Worm (Caenorhabditis elegans): ENCODE results near the gene nlp-69.

The nlp-69 gene

DNA sequence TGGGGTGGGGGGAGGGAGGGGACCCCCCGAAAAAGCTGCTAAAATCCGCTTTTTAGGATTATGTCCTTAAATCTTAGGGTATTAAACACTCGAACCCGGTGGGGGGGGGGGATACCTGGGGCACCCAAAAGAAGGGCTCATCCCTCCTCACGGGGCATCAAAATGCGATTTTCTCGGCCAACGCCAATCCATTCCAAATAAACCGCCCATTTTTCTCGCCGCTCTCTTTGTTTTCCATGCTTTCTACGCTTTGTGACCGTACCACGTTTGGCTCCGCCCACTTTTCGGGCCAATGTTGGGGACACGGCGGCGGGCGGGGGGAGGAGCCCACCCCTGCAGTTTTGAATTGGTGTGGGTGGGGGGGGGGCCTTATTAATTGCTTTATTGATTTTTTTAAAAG is 33.3 kb downstream of the nlp-69 start:
- TF ChIP-seq mdl-1 (tag; optimal IDR thresholded peaks at IDR 0.05) (no peak), ama-1 (optimal IDR thresholded peaks at IDR 0.05) (no peak), nfya-1 (tag; optimal IDR thresholded peaks at IDR 0.05; ENCODE audit: insufficient read depth) (peak; percentile 84)

DNA sequence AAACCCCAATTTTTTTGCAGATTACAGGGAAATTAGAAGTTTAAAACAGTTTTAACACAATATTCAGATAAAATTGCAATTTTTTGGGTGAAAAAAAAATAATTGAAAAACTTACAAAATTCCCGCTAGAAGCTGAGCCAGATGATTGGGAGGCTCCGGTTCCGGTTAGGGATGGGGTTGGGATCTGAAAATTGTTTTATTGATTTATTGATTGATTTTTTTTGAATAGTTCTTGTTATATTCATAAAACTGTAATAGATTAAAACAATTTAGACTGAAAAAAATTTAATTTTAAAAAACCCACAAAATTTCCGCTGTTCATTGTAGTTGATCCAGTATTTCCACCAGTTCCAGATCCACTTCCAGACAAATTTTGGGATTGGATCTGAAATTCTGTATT is 35.4 kb downstream of the nlp-69 start:
- TF ChIP-seq ceh-28 (tag; optimal IDR thresholded peaks at IDR 0.05) (peak; percentile 54), nhr-28 (tag; optimal IDR thresholded peaks at IDR 0.05) (no peak), nhr-12 (tag; optimal IDR thresholded peaks at IDR 0.05) (no peak)

DNA sequence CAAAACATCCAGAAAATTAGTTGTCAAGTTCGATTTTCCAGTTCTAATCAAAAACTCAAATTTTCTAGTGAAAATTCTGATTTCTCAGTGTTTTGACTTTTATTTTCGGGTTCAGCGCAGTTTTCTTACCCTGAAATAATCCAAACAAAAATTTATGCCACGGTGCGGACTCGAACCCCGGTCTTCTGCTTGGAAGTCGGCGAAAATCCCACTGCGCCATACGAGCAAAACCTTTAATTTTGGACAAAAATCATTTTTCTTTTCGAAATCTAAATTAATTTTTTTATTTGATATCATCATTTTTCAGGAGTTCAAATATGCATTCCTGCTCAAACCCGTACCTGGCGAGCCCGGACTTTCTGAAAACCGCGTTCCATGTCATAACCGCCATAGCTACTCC is 45.7 kb downstream of the nlp-69 start, which contains the start of gene srh-233:
Gene srh-233 (plus strand): TSS at position 301 of the 400 bp plus-strand sequence.
- TF ChIP-seq pha-4 (tag; optimal IDR thresholded peaks at IDR 0.05) (no peak), eor-1 (tag; optimal IDR thresholded peaks at IDR 0.05) (no peak), elt-1 (tag; optimal IDR thresholded peaks at IDR 0.05) (no peak), ceh-28 (tag; optimal IDR thresholded peaks at IDR 0.05) (no peak), elt-2 (tag; optimal IDR thresholded peaks at IDR 0.05) (no peak), nhr-43 (tag; optimal IDR thresholded peaks at IDR 0.05; ENCODE audit: poor library complexity, severe bottlenecking) (no peak), fos-1 (tag; optimal IDR thresholded peaks at IDR 0.05) (no peak), aly-2 (tag; optimal IDR thresholded peaks at IDR 0.05) (no peak), nhr-11 (tag; optimal IDR thresholded peaks at IDR 0.05) (no peak), mml-1 (tag; optimal IDR thresholded peaks at IDR 0.05) (no peak), lsy-12 (tag; optimal IDR thresholded peaks at IDR 0.05) (no peak), nfya-1 (tag; optimal IDR thresholded peaks at IDR 0.05; ENCODE audit: insufficient read depth) (no peak), skn-1 (tag; optimal IDR thresholded peaks at IDR 0.05) (no peak), nhr-237 (tag; optimal IDR thresholded peaks at IDR 0.05) (no peak), ceh-9 (tag; optimal IDR thresholded peaks at IDR 0.05) (no peak), lin-15B (tag; optimal IDR thresholded peaks at IDR 0.05) (no peak)

DNA sequence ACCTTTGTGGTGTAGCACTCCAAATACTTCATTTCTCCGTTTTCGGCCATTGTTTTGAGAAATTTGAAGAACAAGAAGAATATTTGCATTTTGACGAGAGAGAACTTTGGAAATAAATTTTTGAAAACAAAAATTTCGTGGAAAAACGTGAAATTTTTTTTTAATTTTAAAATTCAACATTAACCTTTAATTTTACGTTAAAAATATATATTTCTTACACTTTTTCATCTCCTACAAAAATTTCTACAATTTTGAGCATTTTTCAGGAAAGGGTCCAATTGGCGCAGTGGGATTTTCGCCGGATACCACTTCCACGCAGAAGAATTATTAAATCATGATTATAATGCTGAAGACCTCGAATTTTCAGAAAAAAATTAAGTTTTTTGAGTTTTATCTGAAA is 47.5 kb downstream of the nlp-69 start, which contains the start of gene spe-19:
Gene spe-19 (minus strand): TSS at position 101 of the 400 bp plus-strand sequence.
- TF ChIP-seq egl-27 (tag; optimal IDR thresholded peaks at IDR 0.05) (no peak), lin-15B (tag; optimal IDR thresholded peaks at IDR 0.05) (no peak), pqm-1 (tag; optimal IDR thresholded peaks at IDR 0.05) (no peak), tbx-2 (tag; optimal IDR thresholded peaks at IDR 0.05) (no peak), ZK546.5 (tag; optimal IDR thresholded peaks at IDR 0.05) (no peak), lin-39 (tag; optimal IDR thresholded peaks at IDR 0.05) (no peak), nhr-12 (tag; optimal IDR thresholded peaks at IDR 0.05) (no peak), lsy-12 (tag; optimal IDR thresholded peaks at IDR 0.05) (no peak), nhr-28 (tag; optimal IDR thresholded peaks at IDR 0.05) (no peak), egl-5 (tag; optimal IDR thresholded peaks at IDR 0.05) (no peak), jun-1 (tag; optimal IDR thresholded peaks at IDR 0.05) (no peak), fkh-10 (GFP tag; optimal IDR thresholded peaks at IDR 0.05) (no peak), ztf-4 (tag; optimal IDR thresholded peaks at IDR 0.05) (no peak), ceh-82 (tag; optimal IDR thresholded peaks at IDR 0.05) (no peak), eor-1 (tag; optimal IDR thresholded peaks at IDR 0.05) (no peak), R02D3.7 (tag; optimal IDR thresholded peaks at IDR 0.05) (no peak)

All from whole organism, L3 larva.